Worm (Caenorhabditis elegans) whole organism, young adult: Measurements from ENCODE around the gene F35B3.7.
A peak's percentile ranks its signal among the peaks of the same experiment; 100 is the strongest.

Experiments
- B0019.2 ChIP-seq: fragments of 200-800 bp; sonication (Bioruptor generic); conservative IDR thresholded peaks from 2 replicates; pipeline ENCODE4 v1.3.6; 2022; ENCODE audit warnings: missing genetic modification reagents, missing genetic modification characterization, missing compliant biosample characterization
- F10E7.11 ChIP-seq: sonication (generic microtip); optimal IDR thresholded peaks from 2 replicates; lab custom pipeline; 2017; ENCODE audit warnings: mild to moderate bottlenecking, missing genetic modification characterization, moderate library complexity, missing compliant biosample characterization
- F23B12.7 ChIP-seq: sonication (generic microtip); optimal IDR thresholded peaks from 2 replicates; lab custom pipeline; 2017; ENCODE audit warnings: missing genetic modification characterization, mild to moderate bottlenecking, missing compliant biosample characterization, antibody characterized with exemption, moderate library complexity; ENCODE audit not compliant: insufficient read depth
- F57C9.4 ChIP-seq: sonication (generic microtip); optimal IDR thresholded peaks from 2 replicates; lab custom pipeline; 2017; ENCODE audit warnings: mild to moderate bottlenecking, missing genetic modification characterization, missing compliant biosample characterization
- Y53G8AR.9 ChIP-seq: fragments of 200-800 bp; sonication (Bioruptor generic); conservative IDR thresholded peaks from 2 replicates; pipeline ENCODE4 v1.3.6; 2022; ENCODE audit warnings: missing genetic modification reagents, missing genetic modification characterization, missing compliant biosample characterization
- Y67H2A.10 ChIP-seq: fragments of 200-800 bp; sonication (Bioruptor generic); conservative IDR thresholded peaks from 2 replicates; pipeline ENCODE4 v1.3.6; 2022; ENCODE audit warnings: missing genetic modification reagents, missing genetic modification characterization, missing compliant biosample characterization
- ZK185.1 ChIP-seq: sonication (generic microtip); optimal IDR thresholded peaks from 2 replicates; lab custom pipeline; 2016; ENCODE audit warnings: mild to moderate bottlenecking, missing genetic modification characterization, missing compliant biosample characterization; ENCODE audit not compliant: poor library complexity, severe bottlenecking
- akir-1 ChIP-seq: fragments of 200-800 bp; sonication (Bioruptor generic); optimal IDR thresholded peaks from 2 replicates; lab custom pipeline; 2018; ENCODE audit warnings: mild to moderate bottlenecking, missing genetic modification characterization, moderate library complexity, missing compliant biosample characterization
- atf-7 ChIP-seq: sonication (generic microtip); optimal IDR thresholded peaks from 2 replicates; lab custom pipeline; 2017; ENCODE audit warnings: mild to moderate bottlenecking, missing genetic modification characterization, missing compliant biosample characterization
- attf-3 ChIP-seq: fragments of 200-800 bp; sonication (Bioruptor generic); conservative IDR thresholded peaks from 2 replicates; pipeline ENCODE4 v1.3.6; 2022; ENCODE audit warnings: missing genetic modification reagents, missing genetic modification characterization, missing compliant biosample characterization
- ccch-3 ChIP-seq: fragments of 200-800 bp; sonication (Bioruptor generic); optimal IDR thresholded peaks from 2 replicates; lab custom pipeline; 2018; ENCODE audit warnings: mild to moderate bottlenecking, missing genetic modification characterization, missing compliant biosample characterization
- ceh-27 ChIP-seq: fragments of 200-800 bp; sonication (Bioruptor generic); optimal IDR thresholded peaks from 2 replicates; lab custom pipeline; 2018; ENCODE audit warnings: mild to moderate bottlenecking, missing genetic modification characterization, moderate library complexity, missing compliant biosample characterization
- ceh-58 ChIP-seq: fragments of 200-800 bp; sonication (Bioruptor generic); IDR thresholded peaks from 2 replicates; pipeline ENCODE4 v1.3.6; 2022; ENCODE audit warnings: missing genetic modification characterization, missing compliant biosample characterization
- egl-18 ChIP-seq: fragments of 200-800 bp; sonication (Bioruptor generic); IDR thresholded peaks from 2 replicates; pipeline ENCODE4 v1.3.6; 2022; ENCODE audit warnings: missing genetic modification reagents, missing genetic modification characterization, missing compliant biosample characterization
- ets-4 ChIP-seq: fragments of 200-800 bp; sonication (Bioruptor generic); optimal IDR thresholded peaks from 2 replicates; lab custom pipeline; 2018; ENCODE audit warnings: mild to moderate bottlenecking, missing genetic modification characterization, missing compliant biosample characterization
- gei-17 ChIP-seq: fragments of 200-800 bp; sonication (Bioruptor generic); optimal IDR thresholded peaks from 2 replicates; lab custom pipeline; 2018; ENCODE audit warnings: mild to moderate bottlenecking, missing genetic modification characterization, missing compliant biosample characterization
- lag-1 ChIP-seq: fragments of 200-800 bp; sonication (Bioruptor generic); IDR thresholded peaks from 2 replicates; pipeline ENCODE4 v1.3.6; 2022; ENCODE audit warnings: missing genetic modification reagents, missing genetic modification characterization, missing compliant biosample characterization
- let-526 ChIP-seq: fragments of 200-800 bp; sonication (Bioruptor generic); IDR thresholded peaks from 2 replicates; pipeline ENCODE4 v1.3.6; 2022; ENCODE audit warnings: missing genetic modification reagents, missing genetic modification characterization, missing compliant biosample characterization
- let-607 ChIP-seq, 2 experiments: fragments of 200-800 bp in 1 of 2; sonication (Bioruptor generic) in 1 of 2; sonication (generic microtip) in 1 of 2; optimal IDR thresholded peaks; 2 replicates each; lab custom pipeline; 2016 to 2018; ENCODE audit warnings: mild to moderate bottlenecking in 2 of 2, missing compliant biosample characterization in 2 of 2, missing genetic modification characterization in 2 of 2, moderate library complexity in 2 of 2, missing genotype in 1 of 2
- lir-1 ChIP-seq: fragments of 200-800 bp; sonication (Bioruptor generic); conservative IDR thresholded peaks from 2 replicates; pipeline ENCODE4 v1.3.6; 2022; ENCODE audit warnings: missing genetic modification reagents, missing genetic modification characterization, missing compliant biosample characterization
- madf-6 ChIP-seq: fragments of 200-800 bp; sonication (Bioruptor generic); IDR thresholded peaks from 2 replicates; pipeline ENCODE4 v1.3.6; 2022; ENCODE audit warnings: missing genetic modification reagents, missing genetic modification characterization, missing compliant biosample characterization
- mxl-1 ChIP-seq: sonication (generic microtip); optimal IDR thresholded peaks from 2 replicates; lab custom pipeline; 2016; ENCODE audit warnings: missing genetic modification characterization, missing compliant biosample characterization
- nfya-1 ChIP-seq: sonication (generic microtip); optimal IDR thresholded peaks from 2 replicates; lab custom pipeline; 2017; ENCODE audit warnings: antibody characterized with exemption, missing compliant biosample characterization, missing genetic modification characterization, borderline replicate concordance; ENCODE audit not compliant: insufficient read depth
- nfyb-1 ChIP-seq: fragments of 200-800 bp; sonication (Bioruptor generic); IDR thresholded peaks from 2 replicates; pipeline ENCODE4 v1.3.6; 2022; ENCODE audit warnings: missing genetic modification reagents, missing genetic modification characterization, missing compliant biosample characterization
- nhr-27 ChIP-seq: fragments of 200-800 bp; sonication (Bioruptor generic); optimal IDR thresholded peaks from 2 replicates; lab custom pipeline; 2018; ENCODE audit warnings: mild to moderate bottlenecking, missing genetic modification characterization, moderate library complexity, missing compliant biosample characterization
- nhr-80 ChIP-seq: sonication (generic microtip); optimal IDR thresholded peaks from 2 replicates; lab custom pipeline; 2016; ENCODE audit warnings: missing genetic modification characterization, missing compliant biosample characterization
- rpc-1 ChIP-seq, 2 experiments: fragments of 150-350 bp in 1 of 2; sonication (generic microtip) in 1 of 2; optimal IDR thresholded peaks; 2 replicates each; lab custom pipeline; 2014 to 2018; ENCODE audit warnings: missing biosample characterization in 1 of 2, missing genetic modification characterization in 1 of 2, missing genetic modification reagents in 1 of 2, missing genotype in 1 of 2
- sea-2 ChIP-seq: fragments of 200-800 bp; sonication (Bioruptor generic); IDR thresholded peaks from 2 replicates; pipeline ENCODE4 v1.3.6; 2022; ENCODE audit warnings: missing genetic modification characterization, missing compliant biosample characterization
- snpc-3.4 ChIP-seq: sonication (generic microtip); optimal IDR thresholded peaks from 2 replicates; lab custom pipeline; 2017; ENCODE audit warnings: missing genetic modification characterization, mild to moderate bottlenecking, missing compliant biosample characterization, antibody characterized with exemption, moderate library complexity, missing genotype, missing genetic modification reagents
- snpc-4 ChIP-seq, 5 experiments: fragments of 150-350 bp in 1 of 5; sonication (generic microtip) in 4 of 5; optimal IDR thresholded peaks; 2 replicates each; lab custom pipeline; 2014 to 2018; ENCODE audit warnings: missing genetic modification characterization in 5 of 5, missing biosample characterization in 3 of 5, antibody characterized with exemption in 2 of 5, mild to moderate bottlenecking in 2 of 5, missing compliant biosample characterization in 2 of 5, missing genotype in 2 of 5, moderate library complexity in 2 of 5, missing genetic modification reagents in 1 of 5
- sptf-2 ChIP-seq: fragments of 200-800 bp; sonication (Bioruptor generic); optimal IDR thresholded peaks from 2 replicates; lab custom pipeline; 2018; ENCODE audit warnings: mild to moderate bottlenecking, missing genetic modification characterization, missing compliant biosample characterization
- zim-3 ChIP-seq: sonication (generic microtip); optimal IDR thresholded peaks from 2 replicates; lab custom pipeline; 2017; ENCODE audit warnings: mild to moderate bottlenecking, missing genetic modification characterization, moderate library complexity, missing compliant biosample characterization
- ztf-18 ChIP-seq: sonication (generic microtip); optimal IDR thresholded peaks from 2 replicates; lab custom pipeline; 2016; ENCODE audit warnings: missing genotype, mild to moderate bottlenecking, missing genetic modification characterization, missing compliant biosample characterization
- ztf-26 ChIP-seq: sonication (generic microtip); optimal IDR thresholded peaks from 2 replicates; lab custom pipeline; 2017; ENCODE audit warnings: missing genetic modification characterization, missing compliant biosample characterization
- ztf-3 ChIP-seq: fragments of 200-800 bp; sonication (Bioruptor generic); optimal IDR thresholded peaks from 2 replicates; lab custom pipeline; 2018; ENCODE audit warnings: mild to moderate bottlenecking, missing genetic modification characterization, missing compliant biosample characterization
- ztf-6 ChIP-seq: fragments of 200-800 bp; sonication (Bioruptor generic); IDR thresholded peaks from 2 replicates; pipeline ENCODE4 v1.3.6; 2022; ENCODE audit warnings: missing genetic modification reagents, missing genetic modification characterization, missing compliant biosample characterization

F35B3.7 gene

DNA sequence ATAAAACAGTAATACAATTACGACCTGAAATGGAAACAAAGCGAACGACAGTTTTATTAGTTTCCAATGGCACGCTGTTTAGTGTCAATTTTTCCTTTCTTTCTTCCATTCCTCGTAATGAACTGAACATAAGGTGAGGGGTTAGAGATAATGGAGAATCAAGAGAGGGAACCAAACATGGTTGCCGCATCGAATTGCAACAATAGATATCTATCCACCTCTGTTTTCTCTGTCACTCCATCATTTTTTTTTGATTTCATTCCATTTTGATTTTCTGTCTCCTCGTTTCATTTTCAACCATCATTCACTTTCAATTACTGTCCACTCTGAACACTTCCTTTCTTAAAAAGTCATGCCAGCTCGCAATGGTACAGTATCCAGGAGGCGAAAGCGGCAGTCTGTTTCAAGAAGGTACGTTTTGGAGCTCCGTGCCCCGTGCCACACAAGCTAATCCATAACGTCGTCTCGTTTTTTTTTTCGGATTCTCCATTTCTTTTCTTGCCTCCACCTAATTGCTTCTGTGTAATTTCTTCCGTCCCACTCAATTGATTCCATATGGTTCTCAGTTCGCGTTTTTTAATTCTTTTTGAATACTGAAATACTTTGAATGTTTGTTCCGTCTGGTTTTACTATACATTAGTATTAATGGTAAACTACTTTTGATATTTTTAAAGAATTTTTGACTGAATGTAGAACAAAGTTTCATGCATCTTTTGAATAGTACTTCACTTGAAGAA lies 47.6 kb downstream of the F35B3.7 start:
- TF ChIP-seq ztf-6 (GFP tag; lab: Robert Waterston, UW) (no peak), rpc-1 (optimal IDR thresholded peaks at IDR 0.05; lab: Kevin White, UChicago) (no peak), rpc-1 (tag; optimal IDR thresholded peaks at IDR 0.05; lab: Kevin White, UChicago) (no peak), ztf-26 (no peak), attf-3 (no peak), ets-4 (GFP tag; lab: Kevin White, UChicago) (no peak), ztf-18 (tag; lab: Kevin White, UChicago) (no peak), ZK185.1 (tag; lab: Kevin White, UChicago) (peak; percentile 19), F10E7.11 (tag; lab: Kevin White, UChicago) (no peak), nfya-1 (tag; lab: Kevin White, UChicago) (no peak), ceh-27 (GFP tag; lab: Kevin White, UChicago) (no peak), snpc-3.4 (tag; lab: Kevin White, UChicago) (no peak), let-607 (tag; optimal IDR thresholded peaks at IDR 0.05; lab: Kevin White, UChicago) (no peak), nhr-80 (tag; lab: Kevin White, UChicago) (peak; percentile 48), nfyb-1 (GFP tag; lab: Robert Waterston, UW) (no peak), nhr-27 (tag; lab: Kevin White, UChicago) (no peak), akir-1 (GFP tag; lab: Kevin White, UChicago) (no peak), B0019.2 (no peak)

DNA sequence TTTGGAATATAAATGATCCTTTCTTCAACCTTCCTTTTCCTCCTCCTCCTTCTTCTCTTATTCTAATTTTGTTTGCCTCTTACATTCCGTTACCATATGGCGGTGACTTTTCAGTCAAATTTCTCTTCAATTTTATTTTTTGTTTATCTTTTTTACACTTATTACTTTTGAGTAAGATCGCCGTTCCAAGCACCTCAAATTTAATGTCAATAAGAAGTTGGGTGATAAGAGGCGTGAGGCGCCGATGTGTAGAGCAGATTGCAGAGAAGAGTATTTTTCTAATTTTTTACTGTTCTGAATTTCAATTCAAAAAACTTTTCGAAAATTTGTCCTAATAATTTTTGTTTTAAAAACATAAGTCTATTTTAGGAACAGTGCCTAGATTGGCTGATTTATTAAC lies 48.5 kb downstream of the F35B3.7 start:
- TF ChIP-seq gei-17 (GFP tag; lab: Kevin White, UChicago), result no peak
- TF ChIP-seq snpc-4 (GFP tag; optimal IDR thresholded peaks at IDR 0.05; lab: Kevin White, UChicago), result no peak
- TF ChIP-seq snpc-4 (tag; optimal IDR thresholded peaks at IDR 0.05; lab: Kevin White, UChicago), result no peak
- TF ChIP-seq Y67H2A.10 (GFP tag; lab: Robert Waterston, UW), result no peak
- no peak for TF ChIP-seq F57C9.4
- TF ChIP-seq lir-1 (GFP tag; lab: Robert Waterston, UW), result no peak
- TF ChIP-seq snpc-3.4 (tag; lab: Kevin White, UChicago), result no peak
- no peak for TF ChIP-seq atf-7 (tag; lab: Kevin White, UChicago)
- TF ChIP-seq sea-2 (GFP tag; lab: Robert Waterston, UW), result no peak
- TF ChIP-seq Y53G8AR.9 (GFP tag; lab: Robert Waterston, UW), result no peak
- no peak for TF ChIP-seq akir-1 (GFP tag; lab: Kevin White, UChicago)
- TF ChIP-seq, all 124 proteins: peak for 0

DNA sequence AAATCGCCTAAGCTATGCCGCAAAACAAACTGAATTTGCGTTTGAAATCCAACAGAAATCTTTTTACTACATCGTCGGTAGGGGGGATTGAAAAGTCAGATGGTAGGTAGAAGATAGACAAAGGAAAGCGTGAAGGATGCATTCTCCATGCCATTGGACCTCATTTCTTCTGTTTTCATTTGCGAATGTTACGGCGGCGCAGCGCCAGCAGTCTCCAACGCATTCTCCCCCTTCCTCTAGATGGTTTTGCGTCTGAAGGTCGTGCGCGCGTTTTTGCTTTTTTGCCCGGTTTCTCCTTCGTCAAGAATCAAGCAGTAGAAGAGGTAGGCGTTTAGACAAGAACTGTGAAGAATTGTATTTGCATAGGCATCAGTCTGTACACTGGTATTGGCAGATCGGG lies 49.4 kb downstream of the F35B3.7 start:
- no peak for TF ChIP-seq ccch-3 (GFP tag; lab: Kevin White, UChicago)
- TF ChIP-seq let-607 (tag; optimal IDR thresholded peaks at IDR 0.05; lab: Kevin White, UChicago), result no peak
- TF ChIP-seq madf-6 (GFP tag; lab: Robert Waterston, UW), result no peak
- TF ChIP-seq zim-3 (tag; lab: Kevin White, UChicago), result no peak
- TF ChIP-seq lag-1, result no peak
- TF ChIP-seq egl-18 (GFP tag; lab: Robert Waterston, UW), result no peak
- TF ChIP-seq ceh-58 (GFP tag; lab: Robert Waterston, UW), result no peak
- TF ChIP-seq ztf-3 (GFP tag; lab: Kevin White, UChicago), result no peak
- no peak for TF ChIP-seq let-526 (GFP tag; lab: Robert Waterston, UW)
- TF ChIP-seq F23B12.7, result no peak
- no peak for TF ChIP-seq sptf-2 (GFP tag; lab: Kevin White, UChicago)
- TF ChIP-seq mxl-1 (tag; lab: Kevin White, UChicago), result no peak
- TF ChIP-seq, all 124 proteins: peak for 0
